Worm (Caenorhabditis elegans): ENCODE results near the gene tra-2.
A peak's percentile ranks its signal among the peaks of the same experiment; 100 is the strongest.
"Not testable (repeated sequence)": the region's sequence is repeated elsewhere in the genome, so short reads cannot be mapped to it uniquely, and the experiment has no call there.

The tra-2 gene

ce11 chrII:7002956-7003357 lies 37.5 kb upstream of the tra-2 start (continued):
- no peak for TF ChIP-seq mxl-2 (GFP tag; conservative IDR thresholded peaks at IDR 0.05)
- TF ChIP-seq lin-38 (GFP tag; IDR thresholded peaks at IDR 0.05), result peak; percentile 72
- TF ChIP-seq egl-43 (GFP tag; IDR thresholded peaks at IDR 0.05), result peak; percentile 83
- peak; percentile 61; the same call in 1 of the 2 replicates for TF ChIP-seq lim-7 (GFP tag; IDR thresholded peaks at IDR 0.05)
- no peak; the same call in 1 of the 2 replicates for TF ChIP-seq dmd-8 (GFP tag; IDR thresholded peaks at IDR 0.05)
- TF ChIP-seq ZK337.2 (GFP tag; IDR thresholded peaks at IDR 0.05), result no peak
- no peak for TF ChIP-seq daf-8 (GFP tag; IDR thresholded peaks at IDR 0.05)
- TF ChIP-seq F49E8.2 (tag; optimal IDR thresholded peaks at IDR 0.05; ENCODE audit: borderline replicate concordance), result peak; percentile 20
- TF ChIP-seq spr-3 (GFP tag; optimal IDR thresholded peaks at IDR 0.05), result peak; percentile 73
- TF ChIP-seq D1046.2 (GFP tag; IDR thresholded peaks at IDR 0.05), result 0 out of 2 replicates have a peak, but pooled peaks have one; percentile 7
- TF ChIP-seq sdz-12 (GFP tag; optimal IDR thresholded peaks at IDR 0.05), result no peak
- peak; percentile 81 for TF ChIP-seq madf-9 (GFP tag; conservative IDR thresholded peaks at IDR 0.05)
- TF ChIP-seq dmd-6 (GFP tag; IDR thresholded peaks at IDR 0.05), result peak; percentile 21; the same call in 1 of the 2 replicates
- TF ChIP-seq dmd-9 (GFP tag; IDR thresholded peaks at IDR 0.05), result 0 out of 2 replicates have a peak, but pooled peaks have one; percentile 60
- TF ChIP-seq hmg-1.1 (GFP tag; IDR thresholded peaks at IDR 0.05), result peak; percentile 49; the same call in 1 of the 2 replicates
- peak; percentile 24 for TF ChIP-seq ceh-32 (tag; optimal IDR thresholded peaks at IDR 0.05; ENCODE audit: poor library complexity)
- TF ChIP-seq pha-4 (GFP tag; IDR thresholded peaks at IDR 0.05), result peak; percentile 86
- TF ChIP-seq pha-4 (tag; optimal IDR thresholded peaks at IDR 0.05), result no peak
- TF ChIP-seq lin-1 (GFP tag; IDR thresholded peaks at IDR 0.05), result 0 out of 2 replicates have a peak, but pooled peaks have one; percentile 31
- peak; percentile 49; the same call in 1 of the 2 replicates for TF ChIP-seq ctbp-1 (GFP tag; IDR thresholded peaks at IDR 0.05)
- TF ChIP-seq madf-5 (GFP tag; IDR thresholded peaks at IDR 0.05), result 0 out of 4 replicates have a peak, but pooled peaks of 1 of the 2 experiments have one; percentile 82
- TF ChIP-seq daf-16 (GFP tag; optimal IDR thresholded peaks at IDR 0.05), result peak; percentile 26 to 64
- no peak for TF ChIP-seq daf-16 (tag; optimal IDR thresholded peaks at IDR 0.05)
- TF ChIP-seq lir-3 (tag; optimal IDR thresholded peaks at IDR 0.05), result peak; percentile 53
- peak; percentile 51 for TF ChIP-seq lin-13 (GFP tag; optimal IDR thresholded peaks at IDR 0.05)
- TF ChIP-seq daf-19 (GFP tag; conservative IDR thresholded peaks at IDR 0.05), result peak; percentile 64; the same call in 1 of the 2 replicates

- peak; percentile 72; the same call in 1 of the 2 replicates for TF ChIP-seq snpc-1.2 (GFP tag; IDR thresholded peaks at IDR 0.05)
- TF ChIP-seq mxl-2 (GFP tag; conservative IDR thresholded peaks at IDR 0.05), result peak; percentile 75; the same call in 1 of the 2 replicates
- TF ChIP-seq mxl-3 (GFP tag; optimal IDR thresholded peaks at IDR 0.05), result peak; percentile 22
- TF ChIP-seq madf-5 (GFP tag; IDR thresholded peaks at IDR 0.05), result peak; percentile 92 to 96; a peak in 3 of 4 replicates
- peak; percentile 96 for TF ChIP-seq F44E2.7 (GFP tag; IDR thresholded peaks at IDR 0.05)
- TF ChIP-seq spr-1 (tag; optimal IDR thresholded peaks at IDR 0.05), result peak; percentile 25
- peak; percentile 91 for TF ChIP-seq Y105C5A.15 (GFP tag; IDR thresholded peaks at IDR 0.05)
- peak; percentile 86 for TF ChIP-seq madf-9 (GFP tag; conservative IDR thresholded peaks at IDR 0.05)
- TF ChIP-seq php-3 (GFP tag; IDR thresholded peaks at IDR 0.05), result peak; percentile 70
- peak; percentile 61 for TF ChIP-seq mdt-29 (GFP tag; IDR thresholded peaks at IDR 0.05)
- peak; percentile 49 for TF ChIP-seq mes-2 (tag; optimal IDR thresholded peaks at IDR 0.05; ENCODE audit: poor library complexity, severe bottlenecking)
- peak; percentile 85; the same call in 1 of the 2 replicates for TF ChIP-seq D1046.2 (GFP tag; IDR thresholded peaks at IDR 0.05)
- peak; percentile 10 for TF ChIP-seq nhr-48 (tag; optimal IDR thresholded peaks at IDR 0.05)
- peak; percentile 97 for TF ChIP-seq F26F4.8 (GFP tag; conservative IDR thresholded peaks at IDR 0.05)
- peak; percentile 30 for TF ChIP-seq hlh-11 (tag; optimal IDR thresholded peaks at IDR 0.05)
- peak; percentile 62 for TF ChIP-seq dmd-6 (GFP tag; IDR thresholded peaks at IDR 0.05)
- TF ChIP-seq Y48G9A.11 (GFP tag; IDR thresholded peaks at IDR 0.05), result peak; percentile 89
- TF ChIP-seq arid-1 (GFP tag; conservative IDR thresholded peaks at IDR 0.05), result peak; percentile 90
- peak; percentile 95 for TF ChIP-seq ceh-44 (GFP tag; IDR thresholded peaks at IDR 0.05)
- 0 out of 2 replicates have a peak, but pooled peaks have one; percentile 63 for TF ChIP-seq Y75B8A.6 (GFP tag; IDR thresholded peaks at IDR 0.05)
- TF ChIP-seq ctbp-1 (GFP tag; IDR thresholded peaks at IDR 0.05), result peak; percentile 88
- TF ChIP-seq nhr-41 (GFP tag; IDR thresholded peaks at IDR 0.05), result peak; percentile 88; the same call in 1 of the 2 replicates
- TF ChIP-seq dmd-8 (GFP tag; IDR thresholded peaks at IDR 0.05), result peak; percentile 98
- peak; percentile 83 for TF ChIP-seq nhr-111 (GFP tag; optimal IDR thresholded peaks at IDR 0.05)
- peak; percentile 81 for TF ChIP-seq lin-38 (GFP tag; IDR thresholded peaks at IDR 0.05)
- peak; percentile 83 for TF ChIP-seq daf-19 (GFP tag; conservative IDR thresholded peaks at IDR 0.05)
- TF ChIP-seq hmg-1.1 (GFP tag; IDR thresholded peaks at IDR 0.05), result peak; percentile 72
- TF ChIP-seq saeg-2 (GFP tag; IDR thresholded peaks at IDR 0.05), result peak; percentile 78; the same call in 1 of the 2 replicates
- peak; percentile 91 for TF ChIP-seq pha-4 (GFP tag; IDR thresholded peaks at IDR 0.05)
- TF ChIP-seq pha-4 (tag; optimal IDR thresholded peaks at IDR 0.05), result not testable (repeated sequence)
- TF ChIP-seq T26A8.4 (GFP tag; IDR thresholded peaks at IDR 0.05), result peak; percentile 74
- peak; percentile 38 for TF ChIP-seq unc-130 (GFP tag; optimal IDR thresholded peaks at IDR 0.05)
- TF ChIP-seq lim-7 (GFP tag; IDR thresholded peaks at IDR 0.05), result peak; percentile 98
Observed at ce11 chrII:7001405-7001804, 35.9 kb upstream of the tra-2 start.
